Worm (Caenorhabditis elegans): ENCODE measurements around the gene T05C12.8.

T05C12.8 gene

ce11 chrII:8149930-8150329 lies 40.4 kb downstream of the T05C12.8 start, which contains the start of gene F10B5.3:
Gene F10B5.3, minus strand, starts transcription at chrII:8150030.
- TF ChIP-seq drap-1 (GFP tag; optimal IDR thresholded peaks at IDR 0.05) (no peak), ceh-83 (GFP tag; optimal IDR thresholded peaks at IDR 0.05) (no peak), unc-39 (tag; optimal IDR thresholded peaks at IDR 0.05) (no peak), lsy-2 (tag; optimal IDR thresholded peaks at IDR 0.05) (no peak), hlh-1 (tag; optimal IDR thresholded peaks at IDR 0.05) (no peak), mep-1 (tag; optimal IDR thresholded peaks at IDR 0.05) (no peak), unc-62 (GFP tag; optimal IDR thresholded peaks at IDR 0.05) (no peak), blmp-1 (tag; optimal IDR thresholded peaks at IDR 0.05) (no peak), cnd-1 (tag; optimal IDR thresholded peaks at IDR 0.05) (no peak), tbx-8 (GFP tag; optimal IDR thresholded peaks at IDR 0.05) (no peak), ceh-39 (tag; optimal IDR thresholded peaks at IDR 0.05) (no peak), elt-3 (tag; optimal IDR thresholded peaks at IDR 0.05) (no peak), ztf-11 (tag; optimal IDR thresholded peaks at IDR 0.05) (no peak), nhr-237 (tag; optimal IDR thresholded peaks at IDR 0.05) (no peak), nhr-76 (tag; optimal IDR thresholded peaks at IDR 0.05) (no peak)

DNA sequence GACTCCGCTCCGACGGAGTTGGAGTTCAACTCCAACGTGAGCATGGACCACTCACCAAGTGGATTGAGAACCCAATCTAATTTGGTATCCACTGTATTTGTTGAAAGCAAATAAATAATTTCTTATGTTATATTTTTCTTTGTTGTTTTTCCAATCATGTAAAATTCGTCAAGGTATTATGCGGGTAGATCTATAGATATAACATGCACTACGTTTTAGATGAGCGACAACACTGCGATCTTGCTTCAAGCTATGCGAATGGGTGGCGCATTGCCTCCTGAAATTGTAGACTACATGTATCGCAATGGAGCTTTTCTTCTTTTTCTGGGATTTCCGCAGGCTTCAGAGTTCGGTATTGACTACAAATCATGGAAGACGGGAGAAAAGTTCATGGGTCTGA lies 45.8 kb downstream of the T05C12.8 start, which contains the start of gene F10B5.2:
F10B5.2 (plus strand) TSS at position 220 of the 400 bp plus-strand sequence.
- TF ChIP-seq bed-3 (GFP tag; optimal IDR thresholded peaks at IDR 0.05) (no peak), lsy-2 (tag; optimal IDR thresholded peaks at IDR 0.05) (no peak), nhr-2 (tag; optimal IDR thresholded peaks at IDR 0.05) (no peak), lin-32 (GFP tag; optimal IDR thresholded peaks at IDR 0.05) (no peak), ceh-39 (tag; optimal IDR thresholded peaks at IDR 0.05) (no peak), ceh-43 (GFP tag; optimal IDR thresholded peaks at IDR 0.05) (no peak), lin-13 (tag; optimal IDR thresholded peaks at IDR 0.05) (no peak), ham-2 (GFP tag; optimal IDR thresholded peaks at IDR 0.05) (no peak), nhr-237 (tag; optimal IDR thresholded peaks at IDR 0.05) (no peak), unc-39 (tag; optimal IDR thresholded peaks at IDR 0.05) (no peak)

ce11 chrII:8143278-8143931 lies 47.0 kb downstream of the T05C12.8 start, which contains the start of the genes ints-11 and rpl-10:
Gene ints-11, minus strand, starts transcription at chrII:8143478.
Gene rpl-10, plus strand, starts transcription at chrII:8143881.
- peak; percentile 40 for TF ChIP-seq hlh-1 (tag; optimal IDR thresholded peaks at IDR 0.05)
- no peak for TF ChIP-seq nhr-12 (tag; optimal IDR thresholded peaks at IDR 0.05)
- TF ChIP-seq flh-1 (GFP tag; optimal IDR thresholded peaks at IDR 0.05) = no peak
- TF ChIP-seq M03D4.4 (tag; optimal IDR thresholded peaks at IDR 0.05) = no peak
- TF ChIP-seq lsy-2 (tag; optimal IDR thresholded peaks at IDR 0.05) = peak; percentile 94
- no peak for TF ChIP-seq elt-1 (tag; optimal IDR thresholded peaks at IDR 0.05; ENCODE audit: borderline replicate concordance, insufficient read depth)
- no peak for TF ChIP-seq snpc-4 (tag; optimal IDR thresholded peaks at IDR 0.05)
- TF ChIP-seq drap-1 (GFP tag; optimal IDR thresholded peaks at IDR 0.05) = no peak
- TF ChIP-seq nhr-237 (tag; optimal IDR thresholded peaks at IDR 0.05) = peak; percentile 57
- TF ChIP-seq zip-8 (tag; optimal IDR thresholded peaks at IDR 0.05) = no peak
- no peak for TF ChIP-seq nhr-2 (tag; optimal IDR thresholded peaks at IDR 0.05)
- no peak for TF ChIP-seq unc-39 (tag; optimal IDR thresholded peaks at IDR 0.05)
- no peak for TF ChIP-seq ceh-43 (GFP tag; optimal IDR thresholded peaks at IDR 0.05)
- no peak for TF ChIP-seq elt-3 (tag; optimal IDR thresholded peaks at IDR 0.05)
- no peak for TF ChIP-seq unc-62 (GFP tag; optimal IDR thresholded peaks at IDR 0.05)
- TF ChIP-seq bed-3 (GFP tag; optimal IDR thresholded peaks at IDR 0.05) = no peak
- no peak for TF ChIP-seq unc-120 (tag; optimal IDR thresholded peaks at IDR 0.05; ENCODE audit: poor library complexity, severe bottlenecking)

- no peak for TF ChIP-seq sem-2 (GFP tag; optimal IDR thresholded peaks at IDR 0.05)
- no peak for TF ChIP-seq snpc-4 (tag; optimal IDR thresholded peaks at IDR 0.05)
- TF ChIP-seq tbx-8 (GFP tag; optimal IDR thresholded peaks at IDR 0.05) = no peak
- TF ChIP-seq nhr-28 (tag; optimal IDR thresholded peaks at IDR 0.05) = no peak
- TF ChIP-seq flh-1 (GFP tag; optimal IDR thresholded peaks at IDR 0.05) = no peak
- no peak for TF ChIP-seq unc-39 (tag; optimal IDR thresholded peaks at IDR 0.05)
- TF ChIP-seq ceh-43 (GFP tag; optimal IDR thresholded peaks at IDR 0.05) = no peak
- no peak for TF ChIP-seq elt-1 (tag; optimal IDR thresholded peaks at IDR 0.05; ENCODE audit: borderline replicate concordance, insufficient read depth)
- no peak for TF ChIP-seq nhr-76 (tag; optimal IDR thresholded peaks at IDR 0.05)
- no peak for TF ChIP-seq ztf-11 (tag; optimal IDR thresholded peaks at IDR 0.05)
- no peak for TF ChIP-seq drap-1 (GFP tag; optimal IDR thresholded peaks at IDR 0.05)
- TF ChIP-seq blmp-1 (tag; optimal IDR thresholded peaks at IDR 0.05) = no peak
- no peak for TF ChIP-seq ceh-83 (GFP tag; optimal IDR thresholded peaks at IDR 0.05)
- TF ChIP-seq mls-2 (tag; optimal IDR thresholded peaks at IDR 0.05) = no peak
- TF ChIP-seq zip-8 (tag; optimal IDR thresholded peaks at IDR 0.05) = no peak
- no peak for TF ChIP-seq lin-13 (tag; optimal IDR thresholded peaks at IDR 0.05)
- no peak for TF ChIP-seq mep-1 (tag; optimal IDR thresholded peaks at IDR 0.05)
- TF ChIP-seq lin-32 (GFP tag; optimal IDR thresholded peaks at IDR 0.05) = no peak
Observed at ce11 chrII:8141135-8141534, 49.2 kb downstream of the T05C12.8 start.

All from whole organism, mixed stage, embryonic.